Fruit fly (Drosophila melanogaster): ENCODE results near the gene snRNP-U1-C.
A peak's percentile ranks its signal among the peaks of the same experiment; 100 is the strongest.

DNA sequence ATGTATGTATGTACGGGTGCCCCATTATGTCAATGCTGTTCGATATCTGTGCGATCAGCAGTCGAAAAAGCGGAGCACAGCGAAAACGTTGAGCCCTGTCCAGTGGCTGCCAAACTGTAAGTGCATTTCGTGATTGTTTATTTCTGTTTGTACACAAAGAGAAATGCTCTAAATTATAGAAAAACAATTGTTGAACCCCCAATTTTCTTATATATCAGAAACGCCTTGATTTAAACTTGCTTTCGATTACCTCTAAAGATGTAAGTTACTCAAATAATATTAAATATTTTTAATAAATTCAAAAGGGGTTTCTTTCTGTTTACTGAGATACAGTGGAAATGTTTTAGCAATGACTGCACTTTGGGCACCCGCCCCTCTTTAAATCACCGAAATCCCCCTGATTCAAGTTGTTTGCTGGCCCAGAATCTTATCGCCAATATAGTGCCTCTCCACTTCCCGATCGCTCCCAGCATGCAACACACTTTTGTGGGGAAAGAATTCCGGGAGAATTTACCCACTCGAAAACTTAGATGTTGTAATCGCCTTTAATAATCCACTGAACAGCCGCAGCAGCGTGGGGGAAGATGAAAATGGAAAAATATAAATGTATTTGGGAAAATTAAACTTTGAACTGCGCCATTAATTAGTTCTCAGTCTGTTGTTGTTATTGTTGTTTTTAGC is 31.4 kb upstream of the snRNP-U1-C start:
- TF ChIP-seq psq (GFP tag; optimal IDR thresholded peaks at IDR 0.05): no peak
- no peak for TF ChIP-seq Bteb2 (GFP tag; optimal IDR thresholded peaks at IDR 0.05)
- TF ChIP-seq CG31365 (tag; optimal IDR thresholded peaks at IDR 0.05): no peak
- TF ChIP-seq Fer2 (tag; optimal IDR thresholded peaks at IDR 0.05): no peak
- TF ChIP-seq zfh2 (GFP tag; optimal IDR thresholded peaks at IDR 0.05): no peak
- no peak for TF ChIP-seq kni (GFP tag; optimal IDR thresholded peaks at IDR 0.05)
- no peak for TF ChIP-seq pb (GFP tag; optimal IDR thresholded peaks at IDR 0.05)
- peak; percentile 58 for TF ChIP-seq CG2875 (GFP tag; optimal IDR thresholded peaks at IDR 0.05)
- no peak for TF ChIP-seq HLH4C (GFP tag; IDR thresholded peaks at IDR 0.05; ENCODE audit: partially characterized antibody)
- no peak for TF ChIP-seq CG18764 (GFP tag; optimal IDR thresholded peaks at IDR 0.05)
- TF ChIP-seq Dip2 (GFP tag; IDR thresholded peaks at IDR 0.05): no peak

Measured in whole organism, embryonic.